Fruit fly (Drosophila melanogaster) Kc167 (cell line): ENCODE measurements around the gene Oseg1.

ENCODE experiments used
- Myc ChIP-seq: fragments of >200 bp; optimal IDR thresholded peaks from 2 replicates; lab custom pipeline; 2017; ENCODE audit warnings: missing external identifiers
- h ChIP-seq: fragments of >200 bp; optimal IDR thresholded peaks from 3 replicates; lab custom pipeline; 2018; ENCODE audit warnings: missing external identifiers
- insv ChIP-seq: fragments of >200 bp; optimal IDR thresholded peaks from 3 replicates; lab custom pipeline; 2018; ENCODE audit warnings: missing external identifiers
- psq ChIP-seq: fragments of >200 bp; optimal IDR thresholded peaks from 2 replicates; lab custom pipeline; 2017; ENCODE audit warnings: missing external identifiers
- ttk ChIP-seq: sonication (Bioruptor generic); optimal IDR thresholded peaks from 2 replicates; lab custom pipeline; 2017; ENCODE audit warnings: missing external identifiers

DNA sequence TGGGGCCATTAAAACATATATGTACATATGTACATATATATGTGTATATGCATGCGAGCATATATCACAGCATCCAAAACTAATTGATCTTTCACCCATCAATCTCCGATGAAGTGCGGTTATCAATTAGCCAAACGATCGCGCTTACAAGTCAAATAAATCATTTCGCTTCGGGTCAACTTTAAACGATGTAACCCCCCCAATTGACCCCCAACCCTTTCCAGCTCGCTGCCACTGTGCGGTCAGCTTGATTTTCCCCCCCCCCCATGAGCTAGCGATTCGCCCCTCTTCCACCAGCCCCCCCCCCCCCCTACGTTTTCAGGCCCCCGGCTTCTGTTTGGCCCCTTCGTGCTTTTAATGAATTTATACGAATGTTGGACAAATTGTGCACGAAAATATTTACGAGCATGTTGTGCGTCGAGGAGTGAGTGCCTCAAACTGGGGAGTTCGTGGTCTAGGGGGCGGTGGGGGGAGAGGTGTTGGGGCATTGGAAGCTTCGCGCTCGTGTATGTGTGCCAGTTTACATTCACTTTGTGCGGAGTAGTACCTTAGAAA lies 7.1 kb upstream of the Oseg1 start:
- no peak for TF ChIP-seq h (lab: Kevin White, UChicago)
- no peak for TF ChIP-seq ttk
- TF ChIP-seq psq, result no peak
- TF ChIP-seq insv (lab: Kevin White, UChicago), result no peak
- no peak for TF ChIP-seq Myc (lab: Kevin White, UChicago)
